Fruit fly (Drosophila melanogaster) whole organism: ENCODE results near the gene Jon66Cii.

ENCODE experiments used
- CG8478 ChIP-seq: fragments of >200 bp; optimal IDR thresholded peaks from 2 replicates; lab custom pipeline; 2018; ENCODE audit warnings: inconsistent platforms
- psq ChIP-seq: fragments of >200 bp; optimal IDR thresholded peaks from 2 replicates; lab custom pipeline; 2017

- no peak for TF ChIP-seq CG8478 (lab: Kevin White, UChicago)
- no peak for TF ChIP-seq psq (lab: Kevin White, UChicago)
Measured at dm6 chr3L:8374107-8374506, 19.3 kb downstream of the Jon66Cii start.
